Worm (Caenorhabditis elegans) whole organism, L4 larva: Measurements from ENCODE around the gene cyp-33C7.

Source experiments
- D1046.2 ChIP-seq: fragments of 200-800 bp; sonication (Bioruptor generic); IDR thresholded peaks from 2 replicates; pipeline ENCODE4 v1.3.6; 2022; ENCODE audit warnings: missing genetic modification characterization, missing compliant biosample characterization
- F26F4.8 ChIP-seq: fragments of 200-800 bp; sonication (Bioruptor generic); conservative IDR thresholded peaks from 2 replicates; pipeline ENCODE4 v1.3.6; 2022; ENCODE audit warnings: missing genetic modification characterization, missing compliant biosample characterization
- F44E2.7 ChIP-seq: fragments of 200-800 bp; sonication (Bioruptor generic); IDR thresholded peaks from 2 replicates; pipeline ENCODE4 v2.1.2; 2022; ENCODE audit warnings: missing genetic modification characterization, missing compliant biosample characterization
- R02D3.7 ChIP-seq: fragments of 150-350 bp; sonication (generic microtip); optimal IDR thresholded peaks from 3 replicates; lab custom pipeline; 2014; ENCODE audit warnings: missing biosample characterization, missing genetic modification characterization
- ZK546.5 ChIP-seq, 2 experiments: sonication (generic microtip); optimal IDR thresholded peaks; 2 replicates each; lab custom pipeline; 2017; ENCODE audit warnings: missing biosample characterization in 2 of 2, missing genetic modification characterization in 2 of 2
- arid-1 ChIP-seq: fragments of 200-800 bp; sonication (Bioruptor generic); conservative IDR thresholded peaks from 2 replicates; pipeline ENCODE4 v1.3.6; 2022; ENCODE audit warnings: missing genetic modification reagents, missing genetic modification characterization, missing compliant biosample characterization
- attf-4 ChIP-seq: sonication (generic microtip); optimal IDR thresholded peaks from 3 replicates; lab custom pipeline; 2017; ENCODE audit warnings: missing biosample characterization, missing genetic modification characterization
- ceh-32 ChIP-seq: sonication (generic microtip); optimal IDR thresholded peaks from 2 replicates; lab custom pipeline; 2016; ENCODE audit warnings: mild to moderate bottlenecking, missing genetic modification characterization, missing compliant biosample characterization; ENCODE audit not compliant: poor library complexity
- cey-2 ChIP-seq: sonication (generic microtip); optimal IDR thresholded peaks from 3 replicates; lab custom pipeline; 2017; ENCODE audit warnings: missing genetic modification characterization, mild to moderate bottlenecking, missing compliant biosample characterization, antibody characterized with exemption, borderline replicate concordance; ENCODE audit not compliant: insufficient read depth
- daf-12 ChIP-seq: fragments of 150-350 bp; optimal IDR thresholded peaks from 2 replicates; lab custom pipeline; 2014; ENCODE audit warnings: missing biosample characterization, missing genetic modification reagents, missing genetic modification characterization
- daf-16 ChIP-seq, 3 experiments: sonication (generic microtip); optimal IDR thresholded peaks; 2 replicates each; lab custom pipeline; 2016 to 2017; ENCODE audit warnings: missing genetic modification characterization in 3 of 3, missing genetic modification reagents in 3 of 3, mild to moderate bottlenecking in 2 of 3, missing compliant biosample characterization in 2 of 3, missing biosample characterization in 1 of 3, moderate library complexity in 1 of 3
- daf-19 ChIP-seq: fragments of 200-800 bp; sonication (Bioruptor generic); conservative IDR thresholded peaks from 2 replicates; pipeline ENCODE4 v1.3.6; 2022; ENCODE audit warnings: missing genetic modification characterization, missing compliant biosample characterization
- dmd-6 ChIP-seq: fragments of 200-800 bp; sonication (Bioruptor generic); IDR thresholded peaks from 2 replicates; pipeline ENCODE4 v1.3.6; 2022; ENCODE audit warnings: missing genetic modification reagents, missing genetic modification characterization, missing compliant biosample characterization
- dve-1 ChIP-seq: sonication (generic microtip); optimal IDR thresholded peaks from 2 replicates; lab custom pipeline; 2017; ENCODE audit warnings: antibody characterized with exemption, mild to moderate bottlenecking, missing genetic modification characterization, missing compliant biosample characterization; ENCODE audit not compliant: insufficient read depth
- egl-27 ChIP-seq: sonication (generic microtip); optimal IDR thresholded peaks from 3 replicates; lab custom pipeline; 2017; ENCODE audit warnings: missing biosample characterization, missing genetic modification reagents, missing genetic modification characterization
- hlh-11 ChIP-seq: fragments of 200-800 bp; sonication (Bioruptor generic); optimal IDR thresholded peaks from 2 replicates; lab custom pipeline; 2018; ENCODE audit warnings: mild to moderate bottlenecking, missing genetic modification characterization, missing compliant biosample characterization
- hlh-30 ChIP-seq: sonication (generic microtip); optimal IDR thresholded peaks from 2 replicates; lab custom pipeline; 2017; ENCODE audit warnings: antibody characterized with exemption, mild to moderate bottlenecking, missing genetic modification characterization, missing compliant biosample characterization; ENCODE audit not compliant: insufficient read depth
- lin-1 ChIP-seq: fragments of 200-800 bp; sonication (Bioruptor generic); IDR thresholded peaks from 2 replicates; pipeline ENCODE4 v1.3.6; 2022; ENCODE audit warnings: missing genetic modification reagents, missing genetic modification characterization, missing compliant biosample characterization
- mdl-1 ChIP-seq, 2 experiments: fragments of 150-350 bp in 1 of 2; sonication (generic microtip) in 1 of 2; optimal IDR thresholded peaks; 2 replicates each; lab custom pipeline; 2014 to 2017; ENCODE audit warnings: missing biosample characterization in 2 of 2, missing genetic modification characterization in 2 of 2
- mep-1 ChIP-seq: fragments of 150-350 bp; sonication (generic microtip); optimal IDR thresholded peaks from 3 replicates; lab custom pipeline; 2014; ENCODE audit warnings: missing biosample characterization, missing genetic modification characterization
- mes-2 ChIP-seq: sonication (generic microtip); optimal IDR thresholded peaks from 2 replicates; lab custom pipeline; 2016; ENCODE audit warnings: missing genotype, mild to moderate bottlenecking, missing genetic modification characterization, missing compliant biosample characterization; ENCODE audit not compliant: poor library complexity, severe bottlenecking
- mxl-3 ChIP-seq: fragments of 200-800 bp; sonication (Bioruptor generic); optimal IDR thresholded peaks from 2 replicates; lab custom pipeline; 2018; ENCODE audit warnings: mild to moderate bottlenecking, missing genetic modification characterization, missing compliant biosample characterization
- nhr-102 ChIP-seq: sonication (generic microtip); optimal IDR thresholded peaks from 2 replicates; lab custom pipeline; 2016; ENCODE audit warnings: mild to moderate bottlenecking, missing genetic modification characterization, moderate library complexity, missing compliant biosample characterization
- nhr-11 ChIP-seq: fragments of 150-350 bp; optimal IDR thresholded peaks from 2 replicates; lab custom pipeline; 2014; ENCODE audit warnings: missing biosample characterization, missing genetic modification characterization
- nhr-25 ChIP-seq: sonication (generic microtip); optimal IDR thresholded peaks from 2 replicates; lab custom pipeline; 2017; ENCODE audit warnings: missing genetic modification characterization, mild to moderate bottlenecking, missing compliant biosample characterization, antibody characterized with exemption, moderate library complexity, borderline replicate concordance; ENCODE audit not compliant: insufficient read depth
- nhr-28 ChIP-seq: fragments of 150-350 bp; optimal IDR thresholded peaks from 2 replicates; lab custom pipeline; 2014; ENCODE audit warnings: missing biosample characterization, missing genetic modification characterization
- nhr-41 ChIP-seq: fragments of 200-800 bp; sonication (Bioruptor generic); IDR thresholded peaks from 2 replicates; pipeline ENCODE4 v1.3.6; 2022; ENCODE audit warnings: missing genetic modification reagents, missing genetic modification characterization, missing compliant biosample characterization
- pha-4 ChIP-seq, 2 experiments: fragments of 150-350 bp in 1 of 2; fragments of 200-800 bp in 1 of 2; sonication (Bioruptor generic) in 1 of 2; IDR thresholded peaks in 1 of 2; optimal IDR thresholded peaks in 1 of 2; 2 replicates each; pipeline versions ENCODE4 v1.3.6 to Lab custom; 2014 to 2022; ENCODE audit warnings: missing genetic modification characterization in 2 of 2, missing genetic modification reagents in 2 of 2, missing biosample characterization in 1 of 2, missing compliant biosample characterization in 1 of 2
- php-3 ChIP-seq: fragments of 200-800 bp; sonication (Bioruptor generic); IDR thresholded peaks from 2 replicates; pipeline ENCODE4 v1.3.6; 2022; ENCODE audit warnings: missing genetic modification reagents, missing genetic modification characterization, missing compliant biosample characterization
- snpc-1.2 ChIP-seq: fragments of 200-800 bp; sonication (Bioruptor generic); IDR thresholded peaks from 2 replicates; pipeline ENCODE4 v1.3.6; 2022; ENCODE audit warnings: missing genetic modification reagents, missing genetic modification characterization, missing compliant biosample characterization
- tag-97 ChIP-seq: fragments of 200-800 bp; sonication (Bioruptor generic); IDR thresholded peaks from 2 replicates; pipeline ENCODE4 v1.3.6; 2022; ENCODE audit warnings: missing genetic modification characterization, missing compliant biosample characterization
- tra-1 ChIP-seq: fragments of 200-800 bp; sonication (Bioruptor generic); IDR thresholded peaks from 2 replicates; pipeline ENCODE4 v1.3.6; 2022; ENCODE audit warnings: missing genetic modification reagents, missing genetic modification characterization, missing compliant biosample characterization
- unc-130 ChIP-seq: sonication (generic microtip); optimal IDR thresholded peaks from 2 replicates; lab custom pipeline; 2016; ENCODE audit warnings: missing genetic modification reagents, missing genetic modification characterization, missing compliant biosample characterization
- vab-7 ChIP-seq: fragments of 200-800 bp; sonication (Bioruptor generic); IDR thresholded peaks from 2 replicates; pipeline ENCODE4 v1.3.6; 2022; ENCODE audit warnings: missing genetic modification reagents, missing genetic modification characterization, missing compliant biosample characterization

cyp-33C7 gene

DNA sequence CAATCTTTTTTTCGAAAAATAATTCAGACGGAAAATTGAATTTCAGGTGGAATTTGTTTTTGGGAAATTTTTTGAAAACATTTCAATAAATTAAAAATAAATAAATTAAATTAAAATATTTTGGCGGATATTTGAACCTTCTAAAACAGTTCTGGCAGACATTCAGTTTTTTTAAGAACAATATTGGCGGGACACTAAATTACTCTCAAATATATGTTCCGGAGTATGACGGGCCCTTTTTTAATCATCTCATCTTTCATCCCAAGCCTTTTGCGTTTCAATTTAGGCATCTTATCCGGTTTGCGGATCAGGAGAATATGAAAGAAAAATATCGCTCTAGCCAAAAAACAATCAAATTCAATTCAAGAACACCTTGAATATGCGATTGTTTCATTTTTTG is 43.5 kb upstream of the cyp-33C7 start, which contains the start of gene svh-11:
svh-11 (plus strand) TSS at position 301 of the 400 bp plus-strand sequence.
- TF ChIP-seq unc-130: no peak
- no peak for TF ChIP-seq mep-1 (tag; lab: Kevin White, UChicago)
- TF ChIP-seq nhr-102: no peak
- TF ChIP-seq egl-27 (tag; lab: Kevin White, UChicago): no peak
- TF ChIP-seq cey-2 (tag; lab: Kevin White, UChicago): no peak
- no peak for TF ChIP-seq daf-16 (GFP tag; optimal IDR thresholded peaks at IDR 0.05; lab: Kevin White, UChicago)
- TF ChIP-seq daf-16 (tag; optimal IDR thresholded peaks at IDR 0.05; lab: Kevin White, UChicago): no peak
- TF ChIP-seq mdl-1 (tag; optimal IDR thresholded peaks at IDR 0.05; lab: Kevin White, UChicago): no peak
- TF ChIP-seq ceh-32 (tag; lab: Kevin White, UChicago): no peak
- TF ChIP-seq nhr-25 (tag; lab: Kevin White, UChicago): no peak
- no peak for TF ChIP-seq R02D3.7 (tag; lab: Kevin White, UChicago)
- no peak for TF ChIP-seq D1046.2
- no peak for TF ChIP-seq nhr-41 (GFP tag; lab: Robert Waterston, UW)
- no peak for TF ChIP-seq F26F4.8 (GFP tag; lab: Robert Waterston, UW)
- TF ChIP-seq arid-1 (GFP tag; lab: Robert Waterston, UW): no peak
- no peak for TF ChIP-seq tag-97 (GFP tag; lab: Robert Waterston, UW)
- TF ChIP-seq lin-1 (GFP tag; lab: Robert Waterston, UW): no peak

DNA sequence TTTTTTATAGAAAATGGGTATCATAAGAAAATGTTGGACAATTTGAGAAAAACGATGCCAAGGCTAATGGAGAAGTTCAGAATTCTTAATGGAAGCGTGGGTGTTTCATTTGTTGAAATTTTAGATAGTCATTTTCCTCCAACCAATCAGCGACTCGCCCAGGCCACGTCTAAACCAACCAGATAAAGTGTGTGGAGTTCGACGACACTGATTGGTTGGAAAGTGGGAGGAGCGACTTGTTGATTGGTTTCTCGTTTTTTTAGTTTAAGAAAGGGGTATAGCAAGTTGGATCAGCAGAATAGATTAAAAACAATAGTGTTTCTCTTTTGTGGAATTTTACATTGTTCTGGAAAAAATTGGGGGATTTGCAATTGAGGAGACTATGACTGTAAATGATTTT is 42.8 kb upstream of the cyp-33C7 start:
- TF ChIP-seq nhr-11: no peak
- TF ChIP-seq daf-12: no peak
- no peak for TF ChIP-seq ZK546.5 (tag; optimal IDR thresholded peaks at IDR 0.05; lab: Kevin White, UChicago)
- TF ChIP-seq snpc-1.2 (GFP tag; lab: Robert Waterston, UW): no peak

DNA sequence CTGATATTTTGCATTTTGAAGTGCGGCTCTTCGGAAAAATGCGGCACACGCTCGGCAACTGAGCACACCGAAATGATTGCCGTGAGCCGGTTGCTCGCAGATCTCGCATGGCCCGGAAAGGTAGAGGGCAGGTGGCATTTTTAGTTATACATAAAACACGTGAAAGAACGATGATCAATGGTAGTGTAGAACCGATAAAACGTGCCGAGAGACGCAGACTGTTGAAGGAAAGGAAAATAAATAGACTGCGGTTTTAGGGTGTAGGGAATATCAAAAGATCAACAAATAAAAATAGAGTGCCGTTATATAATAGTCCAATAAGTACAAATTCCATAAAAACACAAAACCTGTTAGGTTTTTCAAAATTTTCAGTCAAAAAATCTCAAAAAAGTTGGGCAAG is 38.4 kb upstream of the cyp-33C7 start, which contains the start of gene nhr-133:
nhr-133 (minus strand) TSS at position 183 of the 400 bp plus-strand sequence.
- no peak for TF ChIP-seq attf-4
- no peak for TF ChIP-seq D1046.2
- no peak for TF ChIP-seq F44E2.7
- TF ChIP-seq dmd-6 (GFP tag; lab: Robert Waterston, UW): peak; percentile 50; the same call in 1 of the 2 replicates
- TF ChIP-seq tra-1 (GFP tag; lab: Robert Waterston, UW): no peak
- TF ChIP-seq vab-7: no peak
- TF ChIP-seq mes-2 (tag; lab: Kevin White, UChicago): peak; percentile 6
- TF ChIP-seq mdl-1 (tag; optimal IDR thresholded peaks at IDR 0.05; lab: Kevin White, UChicago): peak; percentile 12 to 79
- TF ChIP-seq unc-130: no peak
- TF ChIP-seq nhr-11: no peak
- peak; percentile 83 for TF ChIP-seq hlh-30 (tag; lab: Kevin White, UChicago)
- peak; percentile 40 for TF ChIP-seq hlh-11 (tag; lab: Kevin White, UChicago)
- TF ChIP-seq daf-16 (GFP tag; optimal IDR thresholded peaks at IDR 0.05; lab: Kevin White, UChicago): no peak
- peak; percentile 45 for TF ChIP-seq daf-16 (tag; optimal IDR thresholded peaks at IDR 0.05; lab: Kevin White, UChicago)
- no peak for TF ChIP-seq php-3 (GFP tag; lab: Robert Waterston, UW)
- TF ChIP-seq mxl-3: peak; percentile 81
- TF ChIP-seq pha-4 (GFP tag; IDR thresholded peaks at IDR 0.05; lab: Robert Waterston, UW): no peak
- peak; percentile 9 for TF ChIP-seq pha-4 (tag; optimal IDR thresholded peaks at IDR 0.05; lab: Kevin White, UChicago)
- peak; percentile 55 for TF ChIP-seq dve-1 (tag; lab: Kevin White, UChicago)
- TF ChIP-seq daf-19 (GFP tag; lab: Robert Waterston, UW): no peak
- peak; percentile 80 for TF ChIP-seq nhr-28
